Worm (Caenorhabditis elegans) whole organism, L4 larva: Measurements from ENCODE around the gene mpst-1.
A peak's percentile ranks its signal among the peaks of the same experiment; 100 is the strongest.

Source experiments
- T20F7.1 ChIP-seq: fragments of 200-800 bp; sonication (Bioruptor generic); optimal IDR thresholded peaks from 2 replicates; lab custom pipeline; 2018; ENCODE audit warnings: mild to moderate bottlenecking, missing genetic modification characterization, missing compliant biosample characterization
- aha-1 ChIP-seq: fragments of 150-350 bp; peaks from one replicate; lab custom pipeline; 2014; ENCODE audit warnings: missing biosample characterization, missing genetic modification characterization
- ceh-20 ChIP-seq: fragments of 200-800 bp; sonication (Bioruptor generic); IDR thresholded peaks from 2 replicates; pipeline ENCODE4 v1.3.6; 2022; ENCODE audit warnings: missing genetic modification reagents, missing genetic modification characterization, missing compliant biosample characterization
- ceh-32 ChIP-seq: sonication (generic microtip); optimal IDR thresholded peaks from 2 replicates; lab custom pipeline; 2016; ENCODE audit warnings: mild to moderate bottlenecking, missing genetic modification characterization, missing compliant biosample characterization; ENCODE audit not compliant: poor library complexity
- ceh-44 ChIP-seq: fragments of 200-800 bp; sonication (Bioruptor generic); IDR thresholded peaks from 2 replicates; pipeline ENCODE4 v1.3.6; 2022; ENCODE audit warnings: missing genetic modification reagents, missing genetic modification characterization, missing compliant biosample characterization
- cey-2 ChIP-seq: sonication (generic microtip); optimal IDR thresholded peaks from 3 replicates; lab custom pipeline; 2017; ENCODE audit warnings: missing genetic modification characterization, mild to moderate bottlenecking, missing compliant biosample characterization, antibody characterized with exemption, borderline replicate concordance; ENCODE audit not compliant: insufficient read depth
- ctbp-1 ChIP-seq: fragments of 200-800 bp; sonication (Bioruptor generic); IDR thresholded peaks from 2 replicates; pipeline ENCODE4 v1.3.6; 2022; ENCODE audit warnings: missing genetic modification reagents, missing genetic modification characterization, missing compliant biosample characterization
- daf-16 ChIP-seq, 3 experiments: sonication (generic microtip); optimal IDR thresholded peaks; 2 replicates each; lab custom pipeline; 2016 to 2017; ENCODE audit warnings: missing genetic modification characterization in 3 of 3, missing genetic modification reagents in 3 of 3, mild to moderate bottlenecking in 2 of 3, missing compliant biosample characterization in 2 of 3, missing biosample characterization in 1 of 3, moderate library complexity in 1 of 3
- dmd-6 ChIP-seq: fragments of 200-800 bp; sonication (Bioruptor generic); IDR thresholded peaks from 2 replicates; pipeline ENCODE4 v1.3.6; 2022; ENCODE audit warnings: missing genetic modification reagents, missing genetic modification characterization, missing compliant biosample characterization
- dmd-8 ChIP-seq: fragments of 200-800 bp; sonication (Bioruptor generic); IDR thresholded peaks from 2 replicates; pipeline ENCODE4 v1.3.6; 2022; ENCODE audit warnings: missing genetic modification characterization, missing compliant biosample characterization
- dmd-9 ChIP-seq: fragments of 200-800 bp; sonication (Bioruptor generic); IDR thresholded peaks from 2 replicates; pipeline ENCODE4 v1.3.6; 2022; ENCODE audit warnings: missing genetic modification reagents, missing genetic modification characterization, missing compliant biosample characterization
- dve-1 ChIP-seq: sonication (generic microtip); optimal IDR thresholded peaks from 2 replicates; lab custom pipeline; 2017; ENCODE audit warnings: antibody characterized with exemption, mild to moderate bottlenecking, missing genetic modification characterization, missing compliant biosample characterization; ENCODE audit not compliant: insufficient read depth
- gei-8 ChIP-seq: fragments of 200-800 bp; sonication (Bioruptor generic); optimal IDR thresholded peaks from 2 replicates; lab custom pipeline; 2018; ENCODE audit warnings: mild to moderate bottlenecking, missing genetic modification characterization, missing compliant biosample characterization
- hif-1 ChIP-seq, 2 experiments: sonication (generic microtip); optimal IDR thresholded peaks; 2 replicates each; lab custom pipeline; 2016 to 2017; ENCODE audit warnings: missing compliant biosample characterization in 2 of 2, missing genetic modification characterization in 2 of 2, missing genetic modification reagents in 2 of 2, missing genotype in 2 of 2, mild to moderate bottlenecking in 1 of 2
- hlh-11 ChIP-seq: fragments of 200-800 bp; sonication (Bioruptor generic); optimal IDR thresholded peaks from 2 replicates; lab custom pipeline; 2018; ENCODE audit warnings: mild to moderate bottlenecking, missing genetic modification characterization, missing compliant biosample characterization
- hlh-30 ChIP-seq: sonication (generic microtip); optimal IDR thresholded peaks from 2 replicates; lab custom pipeline; 2017; ENCODE audit warnings: antibody characterized with exemption, mild to moderate bottlenecking, missing genetic modification characterization, missing compliant biosample characterization; ENCODE audit not compliant: insufficient read depth
- hmg-1.1 ChIP-seq: fragments of 200-800 bp; sonication (Bioruptor generic); IDR thresholded peaks from 2 replicates; pipeline ENCODE4 v1.3.6; 2022; ENCODE audit warnings: missing genetic modification reagents, missing genetic modification characterization, missing compliant biosample characterization
- jun-1 ChIP-seq: fragments of 150-350 bp; optimal IDR thresholded peaks from 2 replicates; lab custom pipeline; 2014; ENCODE audit warnings: missing biosample characterization, missing genetic modification reagents, missing genetic modification characterization
- lin-1 ChIP-seq: fragments of 200-800 bp; sonication (Bioruptor generic); IDR thresholded peaks from 2 replicates; pipeline ENCODE4 v1.3.6; 2022; ENCODE audit warnings: missing genetic modification reagents, missing genetic modification characterization, missing compliant biosample characterization
- lin-13 ChIP-seq: fragments of 150-350 bp; optimal IDR thresholded peaks from 2 replicates; lab custom pipeline; 2014; ENCODE audit warnings: missing biosample characterization, missing genetic modification reagents, missing genetic modification characterization
- lin-15B ChIP-seq: fragments of 150-350 bp; sonication (generic microtip); optimal IDR thresholded peaks from 3 replicates; lab custom pipeline; 2014; ENCODE audit warnings: missing biosample characterization, missing genetic modification characterization
- lin-39 ChIP-seq: fragments of 150-350 bp; optimal IDR thresholded peaks from 2 replicates; lab custom pipeline; 2014; ENCODE audit warnings: missing biosample characterization, missing genetic modification reagents, missing genetic modification characterization
- lir-3 ChIP-seq: sonication (generic microtip); optimal IDR thresholded peaks from 2 replicates; lab custom pipeline; 2016; ENCODE audit warnings: mild to moderate bottlenecking, missing genetic modification characterization, missing compliant biosample characterization
- lsy-2 ChIP-seq, 2 experiments: fragments of 150-350 bp in 1 of 2; sonication (generic microtip) in 1 of 2; optimal IDR thresholded peaks; 2 replicates each; lab custom pipeline; 2014 to 2017; ENCODE audit warnings: missing biosample characterization in 2 of 2, missing genetic modification characterization in 2 of 2
- madf-5 ChIP-seq, 2 experiments: fragments of 200-800 bp; sonication (Bioruptor generic); IDR thresholded peaks; 2 replicates each; pipeline ENCODE4 v1.3.6; 2022; ENCODE audit warnings: missing compliant biosample characterization in 2 of 2, missing genetic modification characterization in 2 of 2
- mep-1 ChIP-seq: fragments of 150-350 bp; sonication (generic microtip); optimal IDR thresholded peaks from 3 replicates; lab custom pipeline; 2014; ENCODE audit warnings: missing biosample characterization, missing genetic modification characterization
- mxl-2 ChIP-seq: fragments of 200-800 bp; sonication (Bioruptor generic); conservative IDR thresholded peaks from 2 replicates; pipeline ENCODE4 v1.3.6; 2022; ENCODE audit warnings: missing genetic modification reagents, missing genetic modification characterization, missing compliant biosample characterization
- mxl-3 ChIP-seq: fragments of 200-800 bp; sonication (Bioruptor generic); optimal IDR thresholded peaks from 2 replicates; lab custom pipeline; 2018; ENCODE audit warnings: mild to moderate bottlenecking, missing genetic modification characterization, missing compliant biosample characterization
- nhr-10 ChIP-seq: fragments of 150-350 bp; optimal IDR thresholded peaks from 2 replicates; lab custom pipeline; 2014; ENCODE audit warnings: missing biosample characterization, missing genetic modification characterization
- nhr-11 ChIP-seq: fragments of 150-350 bp; optimal IDR thresholded peaks from 2 replicates; lab custom pipeline; 2014; ENCODE audit warnings: missing biosample characterization, missing genetic modification characterization
- nhr-237 ChIP-seq: sonication (generic microtip); optimal IDR thresholded peaks from 2 replicates; lab custom pipeline; 2017; ENCODE audit warnings: missing biosample characterization, missing genetic modification characterization
- nhr-25 ChIP-seq: sonication (generic microtip); optimal IDR thresholded peaks from 2 replicates; lab custom pipeline; 2017; ENCODE audit warnings: missing genetic modification characterization, mild to moderate bottlenecking, missing compliant biosample characterization, antibody characterized with exemption, moderate library complexity, borderline replicate concordance; ENCODE audit not compliant: insufficient read depth
- nhr-48 ChIP-seq: sonication (generic microtip); optimal IDR thresholded peaks from 2 replicates; lab custom pipeline; 2016; ENCODE audit warnings: mild to moderate bottlenecking, missing genetic modification characterization, missing compliant biosample characterization
- nhr-77 ChIP-seq: fragments of 150-350 bp; optimal IDR thresholded peaks from 2 replicates; lab custom pipeline; 2014; ENCODE audit warnings: missing biosample characterization, missing genetic modification characterization
- pqm-1 ChIP-seq: sonication (generic microtip); optimal IDR thresholded peaks from 2 replicates; lab custom pipeline; 2017; ENCODE audit warnings: missing biosample characterization, missing genetic modification characterization
- spr-1 ChIP-seq: sonication (generic microtip); optimal IDR thresholded peaks from 2 replicates; lab custom pipeline; 2016; ENCODE audit warnings: mild to moderate bottlenecking, missing genetic modification characterization, missing compliant biosample characterization
- unc-130 ChIP-seq: sonication (generic microtip); optimal IDR thresholded peaks from 2 replicates; lab custom pipeline; 2016; ENCODE audit warnings: missing genetic modification reagents, missing genetic modification characterization, missing compliant biosample characterization
- unc-62 ChIP-seq, 3 experiments: fragments of 150-350 bp in 1 of 3; sonication (generic microtip); optimal IDR thresholded peaks in 2 of 3; peaks in 1 of 3; 1 replicate in 1 of 3; 2 replicates in 2 of 3; lab custom pipeline; 2014 to 2017; ENCODE audit warnings: missing biosample characterization in 3 of 3, missing genetic modification characterization in 3 of 3, missing genetic modification reagents in 3 of 3, missing genotype in 1 of 3
- zip-11 ChIP-seq: fragments of 200-800 bp; sonication (Bioruptor generic); IDR thresholded peaks from 2 replicates; pipeline ENCODE4 v1.3.6; 2022; ENCODE audit warnings: missing genetic modification characterization, missing compliant biosample characterization

The mpst-1 gene

DNA sequence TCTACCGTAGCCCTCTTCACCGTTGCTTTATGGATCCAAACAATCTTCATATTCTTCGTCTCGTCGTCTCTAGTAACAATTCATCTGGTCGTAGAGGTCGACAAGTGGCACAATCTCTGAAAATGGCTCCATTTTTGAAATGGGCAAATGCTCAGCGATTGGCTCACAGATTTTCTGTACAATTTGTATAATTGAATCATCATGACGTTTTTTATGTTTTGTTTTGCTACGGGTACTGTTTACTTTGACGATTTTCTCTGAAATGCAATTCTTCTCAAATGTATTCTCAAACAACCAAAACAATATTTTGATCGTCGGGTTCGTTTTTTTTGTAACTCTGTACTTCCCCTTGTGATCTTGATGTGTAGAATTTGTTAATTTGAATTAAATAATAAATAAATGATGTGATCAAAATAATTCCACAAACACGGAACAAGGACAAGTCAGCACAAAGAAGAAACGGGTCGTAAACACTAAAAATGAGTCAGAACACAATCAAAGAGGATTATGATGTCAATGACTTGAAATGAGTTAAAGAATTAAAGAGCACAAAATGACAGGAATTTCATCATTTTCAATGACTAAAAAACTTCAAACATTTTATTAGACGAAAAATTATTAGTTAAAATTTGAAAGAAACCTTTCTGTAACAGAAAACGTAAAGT, 35.1 kb upstream of the mpst-1 start:
- TF ChIP-seq nhr-11 (no peak), nhr-77 (tag; lab: Kevin White, UChicago) (peak; percentile 23), aha-1 (tag; lab: Kevin White, UChicago) (peak; percentile 93), dmd-6 (GFP tag; lab: Robert Waterston, UW) (peak; percentile 53), cey-2 (tag; lab: Kevin White, UChicago) (no peak), mep-1 (tag; lab: Kevin White, UChicago) (peak; percentile 29), unc-62 (GFP tag; optimal IDR thresholded peaks at IDR 0.05 in 1 of 2; lab: Kevin White, UChicago) (no peak), unc-62 (tag; optimal IDR thresholded peaks at IDR 0.05; lab: Kevin White, UChicago) (no peak), daf-16 (GFP tag; optimal IDR thresholded peaks at IDR 0.05; lab: Kevin White, UChicago) (no peak), daf-16 (tag; optimal IDR thresholded peaks at IDR 0.05; lab: Kevin White, UChicago) (peak; percentile 77), pqm-1 (peak; percentile 23), T20F7.1 (GFP tag; lab: Kevin White, UChicago) (peak; percentile 16), lsy-2 (tag; optimal IDR thresholded peaks at IDR 0.05; lab: Kevin White, UChicago) (peak in 1 of 2 experiments; percentile 17), dve-1 (peak; percentile 49)

- no peak for TF ChIP-seq dmd-8 (GFP tag; lab: Robert Waterston, UW)
- no peak for TF ChIP-seq zip-11 (GFP tag; lab: Robert Waterston, UW)
- TF ChIP-seq ceh-44 (GFP tag; lab: Robert Waterston, UW) = no peak
- no peak for TF ChIP-seq mxl-2 (GFP tag; lab: Robert Waterston, UW)
- no peak for TF ChIP-seq madf-5 (GFP tag; IDR thresholded peaks at IDR 0.05; lab: Robert Waterston, UW)
- TF ChIP-seq ctbp-1 (GFP tag; lab: Robert Waterston, UW) = 0 out of 2 replicates have a peak, but pooled peaks have one; percentile 7
- peak; percentile 2 for TF ChIP-seq aha-1 (tag; lab: Kevin White, UChicago)
- TF ChIP-seq dmd-9 = no peak
- no peak for TF ChIP-seq mxl-3
- no peak for TF ChIP-seq dve-1
- TF ChIP-seq nhr-237 (tag; lab: Kevin White, UChicago) = no peak
Observed at ce11 chrV:11860375-11860774, 33.5 kb upstream of the mpst-1 start, which contains the start of gene R13H4.5. Gene R13H4.5, plus strand, starts transcription at chrV:11860675.

DNA sequence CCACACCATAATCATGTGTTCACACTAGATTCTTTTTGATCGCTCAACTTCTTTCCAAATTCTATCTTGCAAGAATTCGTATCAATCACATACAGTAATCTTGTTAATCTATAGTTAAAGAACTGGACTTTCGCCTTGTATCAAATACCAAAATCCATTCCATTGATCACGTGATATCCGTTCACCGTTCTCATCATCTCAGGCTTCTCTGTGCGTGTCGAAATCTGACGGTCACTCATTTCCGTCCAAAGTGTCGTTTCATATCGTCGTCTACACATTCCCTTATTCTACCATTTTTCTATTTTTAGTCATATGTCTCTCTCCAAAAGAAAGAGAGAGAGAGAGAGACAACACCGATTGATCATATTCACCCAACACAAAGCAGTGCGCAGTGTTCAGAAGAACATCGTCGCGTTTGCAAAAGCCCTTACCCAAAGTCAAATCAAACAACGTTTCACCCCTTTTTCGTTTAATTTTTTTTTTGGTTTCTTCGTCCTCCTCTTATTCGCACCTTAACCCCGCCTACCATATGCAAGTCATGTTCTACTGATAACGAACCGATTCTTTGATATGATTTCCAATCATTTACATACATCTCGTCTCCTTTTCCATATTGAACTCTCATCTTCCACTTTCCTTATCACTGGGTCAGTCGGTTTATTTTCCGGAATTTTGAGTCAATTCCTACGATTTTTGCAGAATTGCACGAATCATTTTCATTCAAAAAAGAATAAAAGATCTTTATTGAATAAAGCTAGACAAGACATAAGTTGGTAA, 32.4 kb upstream of the mpst-1 start:
- TF ChIP-seq lin-15B (no peak), gei-8 (GFP tag; lab: Kevin White, UChicago) (peak; percentile 63), dmd-6 (GFP tag; lab: Robert Waterston, UW) (peak; percentile 63), unc-130 (no peak), lin-13 (GFP tag; lab: Kevin White, UChicago) (no peak), ceh-32 (tag; lab: Kevin White, UChicago) (no peak), daf-16 (GFP tag; optimal IDR thresholded peaks at IDR 0.05; lab: Kevin White, UChicago) (no peak), daf-16 (tag; optimal IDR thresholded peaks at IDR 0.05; lab: Kevin White, UChicago) (peak; percentile 67), mxl-2 (GFP tag; lab: Robert Waterston, UW) (no peak), dve-1 (peak; percentile 10), hmg-1.1 (GFP tag; lab: Robert Waterston, UW) (no peak), dmd-8 (GFP tag; lab: Robert Waterston, UW) (no peak), nhr-10 (tag; lab: Kevin White, UChicago) (no peak), lin-1 (0 out of 2 replicates have a peak, but pooled peaks have one; percentile 10), hif-1 (tag; optimal IDR thresholded peaks at IDR 0.05; lab: Kevin White, UChicago) (no peak), ceh-20 (GFP tag; lab: Robert Waterston, UW) (peak; percentile 14; the same call in 1 of the 2 replicates), nhr-25 (tag; lab: Kevin White, UChicago) (peak; percentile 60), lin-39 (no peak), nhr-48 (tag; lab: Kevin White, UChicago) (peak; percentile 95), hlh-11 (peak; percentile 72), hlh-30 (tag; lab: Kevin White, UChicago) (peak; percentile 78), pqm-1 (peak; percentile 97), mep-1 (tag; lab: Kevin White, UChicago) (peak; percentile 16), lir-3 (tag; lab: Kevin White, UChicago) (no peak), jun-1 (no peak), lsy-2 (tag; optimal IDR thresholded peaks at IDR 0.05; lab: Kevin White, UChicago) (peak; percentile 16 to 60), unc-62 (GFP tag; optimal IDR thresholded peaks at IDR 0.05 in 1 of 2; lab: Kevin White, UChicago) (peak in 1 of 2 experiments; percentile 95), unc-62 (tag; optimal IDR thresholded peaks at IDR 0.05; lab: Kevin White, UChicago) (no peak), spr-1 (tag; lab: Kevin White, UChicago) (no peak)
